Worm (Caenorhabditis elegans) whole organism, L3 larva: Measurements from ENCODE around the gene rpl-36.

Source experiments
- ZK546.5 ChIP-seq: sonication (generic microtip); optimal IDR thresholded peaks from 2 replicates; lab custom pipeline; 2017; ENCODE audit warnings: missing biosample characterization, missing genetic modification characterization
- ama-1 ChIP-seq: fragments of 150-350 bp; optimal IDR thresholded peaks from 2 replicates; lab custom pipeline; 2018
- ceh-16 ChIP-seq: sonication (generic microtip); optimal IDR thresholded peaks from 2 replicates; lab custom pipeline; 2017; ENCODE audit warnings: missing biosample characterization, missing genetic modification characterization
- ceh-28 ChIP-seq: fragments of 150-350 bp; optimal IDR thresholded peaks from 2 replicates; lab custom pipeline; 2014; ENCODE audit warnings: missing biosample characterization, missing genetic modification reagents, missing genetic modification characterization
- ceh-82 ChIP-seq: fragments of 150-350 bp; optimal IDR thresholded peaks from 2 replicates; lab custom pipeline; 2014; ENCODE audit warnings: missing biosample characterization, missing genetic modification characterization
- egl-5 ChIP-seq: fragments of 150-350 bp; optimal IDR thresholded peaks from 2 replicates; lab custom pipeline; 2017; ENCODE audit warnings: missing biosample characterization, missing genetic modification reagents, missing genetic modification characterization, inconsistent platforms
- elt-1 ChIP-seq: fragments of 150-350 bp; optimal IDR thresholded peaks from 2 replicates; lab custom pipeline; 2014; ENCODE audit warnings: missing biosample characterization, missing genetic modification characterization
- elt-2 ChIP-seq: sonication (generic microtip); optimal IDR thresholded peaks from 2 replicates; lab custom pipeline; 2016; ENCODE audit warnings: missing genetic modification reagents, mild to moderate bottlenecking, missing genetic modification characterization, missing compliant biosample characterization
- eor-1 ChIP-seq, 2 experiments: fragments of 150-350 bp; optimal IDR thresholded peaks; 2 replicates each; lab custom pipeline; 2014 to 2018; ENCODE audit warnings: missing biosample characterization in 2 of 2, missing genetic modification characterization in 2 of 2
- fkh-10 ChIP-seq: sonication (generic microtip); optimal IDR thresholded peaks from 2 replicates; lab custom pipeline; 2017; ENCODE audit warnings: missing biosample characterization, missing genetic modification reagents, missing genetic modification characterization
- fkh-2 ChIP-seq: fragments of 150-350 bp; optimal IDR thresholded peaks from 2 replicates; lab custom pipeline; 2014; ENCODE audit warnings: missing biosample characterization, missing genetic modification reagents, missing genetic modification characterization
- hmg-11 ChIP-seq: sonication (generic microtip); optimal IDR thresholded peaks from 2 replicates; lab custom pipeline; 2016; ENCODE audit warnings: missing genetic modification characterization, missing compliant biosample characterization
- jun-1 ChIP-seq: fragments of 150-350 bp; optimal IDR thresholded peaks from 2 replicates; lab custom pipeline; 2014; ENCODE audit warnings: missing biosample characterization, missing genetic modification reagents, missing genetic modification characterization
- lin-15B ChIP-seq: fragments of 150-350 bp; optimal IDR thresholded peaks from 2 replicates; lab custom pipeline; 2014; ENCODE audit warnings: missing biosample characterization, missing genetic modification characterization
- lin-39 ChIP-seq: fragments of 150-350 bp; optimal IDR thresholded peaks from 2 replicates; lab custom pipeline; 2018; ENCODE audit warnings: missing biosample characterization, missing genetic modification reagents, missing genetic modification characterization
- lsy-12 ChIP-seq: sonication (generic microtip); optimal IDR thresholded peaks from 2 replicates; lab custom pipeline; 2016; ENCODE audit warnings: mild to moderate bottlenecking, missing genetic modification characterization, missing compliant biosample characterization
- mml-1 ChIP-seq: fragments of 150-350 bp; sonication (generic microtip); optimal IDR thresholded peaks from 3 replicates; lab custom pipeline; 2014; ENCODE audit warnings: missing biosample characterization, missing genetic modification characterization
- nfya-1 ChIP-seq: sonication (generic microtip); optimal IDR thresholded peaks from 2 replicates; lab custom pipeline; 2017; ENCODE audit warnings: missing genetic modification characterization, mild to moderate bottlenecking, missing compliant biosample characterization, antibody characterized with exemption, moderate library complexity; ENCODE audit not compliant: insufficient read depth
- nhr-11 ChIP-seq: fragments of 150-350 bp; optimal IDR thresholded peaks from 2 replicates; lab custom pipeline; 2014; ENCODE audit warnings: missing biosample characterization, missing genetic modification characterization
- nhr-12 ChIP-seq: fragments of 150-350 bp; optimal IDR thresholded peaks from 2 replicates; lab custom pipeline; 2014; ENCODE audit warnings: missing biosample characterization, missing genetic modification characterization
- nhr-237 ChIP-seq: fragments of 150-350 bp; optimal IDR thresholded peaks from 2 replicates; lab custom pipeline; 2014; ENCODE audit warnings: missing biosample characterization, missing genetic modification characterization
- nhr-25 ChIP-seq: sonication (generic microtip); optimal IDR thresholded peaks from 2 replicates; lab custom pipeline; 2017; ENCODE audit warnings: missing biosample characterization, missing genetic modification characterization
- nhr-28 ChIP-seq: fragments of 150-350 bp; optimal IDR thresholded peaks from 2 replicates; lab custom pipeline; 2014; ENCODE audit warnings: missing biosample characterization, missing genetic modification characterization
- nhr-43 ChIP-seq: sonication (generic microtip); optimal IDR thresholded peaks from 2 replicates; lab custom pipeline; 2016; ENCODE audit warnings: mild to moderate bottlenecking, missing genetic modification characterization, missing compliant biosample characterization; ENCODE audit not compliant: poor library complexity, severe bottlenecking
- nhr-67 ChIP-seq: fragments of 150-350 bp; optimal IDR thresholded peaks from 2 replicates; lab custom pipeline; 2014; ENCODE audit warnings: missing biosample characterization, missing genetic modification characterization
- nhr-77 ChIP-seq: fragments of 150-350 bp; optimal IDR thresholded peaks from 2 replicates; lab custom pipeline; 2014; ENCODE audit warnings: missing biosample characterization, missing genetic modification characterization
- pqm-1 ChIP-seq: fragments of 150-350 bp; optimal IDR thresholded peaks from 2 replicates; lab custom pipeline; 2017; ENCODE audit warnings: missing biosample characterization, missing genetic modification characterization, inconsistent platforms
- snpc-4 ChIP-seq: fragments of 150-350 bp; optimal IDR thresholded peaks from 2 replicates; lab custom pipeline; 2014; ENCODE audit warnings: missing biosample characterization, missing genetic modification characterization
- unc-39 ChIP-seq: sonication (generic microtip); optimal IDR thresholded peaks from 4 replicates; lab custom pipeline; 2017; ENCODE audit warnings: missing biosample characterization, missing genetic modification characterization
- unc-62 ChIP-seq: fragments of 150-350 bp; sonication (generic microtip); optimal IDR thresholded peaks from 4 replicates; lab custom pipeline; 2014; ENCODE audit warnings: missing biosample characterization, missing genetic modification reagents, missing genetic modification characterization
- ztf-4 ChIP-seq: fragments of 150-350 bp; optimal IDR thresholded peaks from 2 replicates; lab custom pipeline; 2014; ENCODE audit warnings: missing biosample characterization, missing genetic modification characterization

The rpl-36 gene

DNA sequence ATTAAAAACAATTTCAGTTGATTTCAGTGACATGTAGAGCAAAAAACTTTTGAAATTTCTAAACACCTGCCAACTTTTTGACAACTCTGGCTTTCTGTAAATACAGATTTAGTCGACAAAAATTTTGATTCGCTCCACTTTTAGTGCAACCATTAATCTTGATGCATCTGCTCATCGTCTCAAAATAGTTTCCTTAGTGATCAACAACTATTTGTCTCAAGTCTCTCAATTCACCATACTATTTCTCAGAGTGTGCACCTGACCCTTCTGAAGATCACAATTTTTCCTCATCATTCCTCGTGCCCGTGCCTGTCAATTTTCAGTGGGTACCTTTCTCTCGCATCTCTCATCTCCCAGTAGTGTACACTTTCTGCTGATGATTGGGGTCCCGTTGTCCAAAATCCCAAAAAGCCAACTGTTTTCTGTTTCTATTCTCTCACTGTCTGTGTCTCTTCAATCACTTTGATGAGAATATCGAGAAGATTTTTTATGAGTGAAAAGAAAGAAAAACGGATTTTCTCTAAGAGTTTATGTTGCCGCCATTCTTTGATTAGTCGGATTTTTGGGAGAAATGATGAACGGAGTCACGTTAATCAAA lies 37.0 kb downstream of the rpl-36 start:
- TF ChIP-seq nhr-67 (tag; lab: Kevin White, UChicago): no peak
- TF ChIP-seq fkh-2: peak; percentile 33
- TF ChIP-seq ceh-28 (tag; lab: Kevin White, UChicago): no peak
- peak; percentile 3 for TF ChIP-seq egl-5 (tag; lab: Kevin White, UChicago)
- TF ChIP-seq elt-1: no peak
- TF ChIP-seq hmg-11 (tag; lab: Kevin White, UChicago): no peak
- peak; percentile 34 for TF ChIP-seq nfya-1 (tag; lab: Kevin White, UChicago)
- TF ChIP-seq nhr-11: peak; percentile 12
- TF ChIP-seq lin-15B: peak; percentile 38
- TF ChIP-seq nhr-43 (tag; lab: Kevin White, UChicago): no peak
- no peak for TF ChIP-seq nhr-12
- TF ChIP-seq unc-62 (GFP tag; lab: Kevin White, UChicago): peak; percentile 48

DNA sequence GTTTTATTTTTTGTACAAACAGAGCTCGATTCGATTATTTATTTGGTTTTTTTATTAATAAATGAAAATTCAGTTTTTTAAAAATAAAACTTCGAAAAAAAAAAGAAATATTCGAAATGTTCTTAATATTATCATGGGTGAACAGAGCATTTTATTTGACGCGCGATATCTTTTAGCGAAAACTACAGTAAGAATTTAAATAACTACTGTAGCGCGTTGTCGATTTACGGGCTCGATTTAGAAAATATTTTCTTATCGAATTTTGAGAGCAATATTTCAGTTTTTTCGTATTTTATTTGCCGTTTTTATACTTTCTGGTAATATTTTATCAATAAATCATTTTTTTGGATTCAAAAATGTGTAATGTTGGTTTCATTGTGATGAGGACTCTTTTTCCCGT lies 41.1 kb downstream of the rpl-36 start:
- TF ChIP-seq mml-1 (tag; lab: Kevin White, UChicago): no peak
- TF ChIP-seq nhr-77: no peak
- no peak for TF ChIP-seq nhr-67 (tag; lab: Kevin White, UChicago)
- TF ChIP-seq ceh-28 (tag; lab: Kevin White, UChicago): no peak
- no peak for TF ChIP-seq nhr-43 (tag; lab: Kevin White, UChicago)
- TF ChIP-seq snpc-4: no peak
- TF ChIP-seq ceh-82 (tag; lab: Kevin White, UChicago): no peak
- TF ChIP-seq lin-15B: no peak
- TF ChIP-seq unc-62 (GFP tag; lab: Kevin White, UChicago): no peak
- no peak for TF ChIP-seq ZK546.5 (tag; lab: Kevin White, UChicago)
- no peak for TF ChIP-seq unc-39 (tag; lab: Kevin White, UChicago)
- TF ChIP-seq nfya-1 (tag; lab: Kevin White, UChicago): no peak

DNA sequence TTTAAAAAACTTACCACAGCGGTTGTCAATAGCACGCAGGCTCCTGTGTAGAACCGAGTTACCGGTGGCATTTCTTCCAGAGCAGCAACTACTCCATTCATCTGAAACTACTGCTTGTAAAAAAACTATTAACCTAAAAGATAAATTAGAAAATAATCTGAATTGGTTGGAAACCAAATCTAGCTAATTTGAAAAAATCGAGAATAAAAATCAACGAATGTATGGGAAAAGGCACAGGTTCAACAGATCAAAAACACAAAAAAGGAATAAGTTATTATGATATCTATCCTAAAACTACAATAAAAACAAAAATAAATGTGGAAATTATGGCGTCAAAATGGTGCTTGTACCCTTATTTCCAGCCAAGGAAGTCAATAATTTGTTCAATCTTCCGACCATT lies 43.0 kb downstream of the rpl-36 start, which contains the start of gene der-2:
Gene der-2, minus strand, starts transcription at position 101 of the 400 bp plus-strand sequence.
- TF ChIP-seq lsy-12 (tag; lab: Kevin White, UChicago) (no peak), fkh-10 (GFP tag; lab: Kevin White, UChicago) (no peak), ama-1 (lab: Kevin White, UChicago) (no peak), mml-1 (tag; lab: Kevin White, UChicago) (no peak), nfya-1 (tag; lab: Kevin White, UChicago) (no peak)

DNA sequence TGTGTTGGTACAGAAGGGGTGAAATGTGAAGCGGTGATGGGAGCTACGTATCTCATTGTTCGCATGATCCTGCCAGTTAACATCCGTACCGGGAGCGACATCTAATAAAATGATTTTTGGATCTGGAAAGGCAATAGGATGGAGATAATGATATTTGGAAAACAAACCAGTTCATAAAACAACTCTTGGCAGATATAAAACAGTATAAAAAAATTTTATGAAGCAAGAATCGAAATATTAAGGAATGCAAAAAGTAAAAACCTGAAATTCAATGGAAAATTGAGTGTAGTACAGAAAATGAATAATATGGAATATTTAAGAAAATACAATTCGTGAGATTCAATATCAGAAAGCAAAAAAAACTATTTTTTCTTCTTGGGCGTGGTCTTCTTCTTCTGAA lies 46.6 kb downstream of the rpl-36 start, which contains the start of gene hsp-75:
Gene hsp-75, minus strand, starts transcription at position 101 of the 400 bp plus-strand sequence.
- no peak for TF ChIP-seq unc-39 (tag; lab: Kevin White, UChicago)
- TF ChIP-seq eor-1 (tag; optimal IDR thresholded peaks at IDR 0.05; lab: Kevin White, UChicago): no peak
- no peak for TF ChIP-seq nfya-1 (tag; lab: Kevin White, UChicago)
- no peak for TF ChIP-seq ZK546.5 (tag; lab: Kevin White, UChicago)
- TF ChIP-seq ceh-16 (tag; lab: Kevin White, UChicago): no peak
- no peak for TF ChIP-seq ceh-82 (tag; lab: Kevin White, UChicago)
- no peak for TF ChIP-seq ztf-4 (tag; lab: Kevin White, UChicago)
- TF ChIP-seq elt-2 (tag; lab: Kevin White, UChicago): no peak

DNA sequence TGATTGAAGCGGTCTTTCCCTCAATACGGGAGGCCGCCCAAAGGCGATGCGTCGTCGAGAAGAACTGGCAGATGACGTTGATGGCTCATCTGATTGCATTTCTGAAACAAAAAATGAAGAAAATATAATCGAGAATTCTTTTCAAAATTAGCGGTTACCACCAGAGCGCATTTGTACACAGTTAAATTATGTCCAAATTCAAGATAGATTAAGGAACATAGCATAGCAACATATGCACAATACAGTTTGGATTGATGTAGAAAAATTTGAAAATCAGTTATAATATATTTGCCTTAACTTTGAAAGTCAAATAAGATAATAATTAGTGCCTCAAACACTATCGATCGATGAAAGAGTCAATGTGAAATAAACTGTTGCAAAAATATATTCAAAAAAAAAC lies 49.6 kb downstream of the rpl-36 start, which contains the start of gene R151.8:
Gene R151.8, minus strand, starts transcription at position 101 of the 400 bp plus-strand sequence.
- no peak for TF ChIP-seq ceh-16 (tag; lab: Kevin White, UChicago)
- no peak for TF ChIP-seq nhr-25 (tag; lab: Kevin White, UChicago)
- TF ChIP-seq elt-2 (tag; lab: Kevin White, UChicago): no peak
- no peak for TF ChIP-seq unc-39 (tag; lab: Kevin White, UChicago)
- no peak for TF ChIP-seq lsy-12 (tag; lab: Kevin White, UChicago)
- no peak for TF ChIP-seq nhr-12
- no peak for TF ChIP-seq nhr-237
- TF ChIP-seq nhr-77: no peak
- TF ChIP-seq jun-1 (tag; lab: Kevin White, UChicago): no peak
- no peak for TF ChIP-seq lin-39 (tag; lab: Kevin White, UChicago)
- TF ChIP-seq nhr-67 (tag; lab: Kevin White, UChicago): no peak
- no peak for TF ChIP-seq ztf-4 (tag; lab: Kevin White, UChicago)
- no peak for TF ChIP-seq ceh-28 (tag; lab: Kevin White, UChicago)
- no peak for TF ChIP-seq nhr-43 (tag; lab: Kevin White, UChicago)
- TF ChIP-seq nhr-28: no peak
- TF ChIP-seq ZK546.5 (tag; lab: Kevin White, UChicago): no peak
- no peak for TF ChIP-seq pqm-1 (tag; lab: Kevin White, UChicago)
